Worm (Caenorhabditis elegans) whole organism, early embryonic: Measurements from ENCODE around the gene gap-2.

Source experiments
- ama-1 ChIP-seq: fragments of 150-350 bp; optimal IDR thresholded peaks from 2 replicates; lab custom pipeline; 2014
- ceh-36 ChIP-seq: sonication (generic microtip); optimal IDR thresholded peaks from 2 replicates; lab custom pipeline; 2016; ENCODE audit warnings: missing genetic modification characterization, inconsistent platforms, missing compliant biosample characterization
- hnd-1 ChIP-seq: sonication (generic microtip); optimal IDR thresholded peaks from 2 replicates; lab custom pipeline; 2016; ENCODE audit warnings: missing genetic modification characterization, missing compliant biosample characterization
- sea-1 ChIP-seq: fragments of 200-800 bp; sonication (Bioruptor generic); conservative IDR thresholded peaks from 2 replicates; pipeline ENCODE4 v1.3.6; 2022; ENCODE audit warnings: missing genetic modification characterization, missing compliant biosample characterization
- tbx-11 ChIP-seq: fragments of 200-800 bp; sonication (Bioruptor generic); IDR thresholded peaks from 2 replicates; pipeline ENCODE4 v1.3.6; 2022; ENCODE audit warnings: missing genetic modification characterization, missing compliant biosample characterization

ce11 chrX:9489578-9489977, 17.3 kb downstream of the gap-2 start:
- TF ChIP-seq tbx-11 (GFP tag; lab: Robert Waterston, UW) (no peak), ama-1 (no peak), ceh-36 (tag; lab: Kevin White, UChicago) (no peak), sea-1 (GFP tag; lab: Robert Waterston, UW) (no peak), hnd-1 (no peak)
